Worm (Caenorhabditis elegans) whole organism, young adult: Measurements from ENCODE around the gene F59E12.6.

ENCODE experiments used
- C06A6.2 ChIP-seq: fragments of 200-800 bp; sonication (Bioruptor generic); conservative IDR thresholded peaks from 2 replicates; pipeline ENCODE4 v1.3.6; 2022; ENCODE audit warnings: missing genetic modification characterization, missing compliant biosample characterization
- F10E7.11 ChIP-seq: sonication (generic microtip); optimal IDR thresholded peaks from 2 replicates; lab custom pipeline; 2017; ENCODE audit warnings: mild to moderate bottlenecking, missing genetic modification characterization, moderate library complexity, missing compliant biosample characterization
- F22D6.2 ChIP-seq: sonication (generic microtip); optimal IDR thresholded peaks from 2 replicates; lab custom pipeline; 2016; ENCODE audit warnings: mild to moderate bottlenecking, missing genetic modification characterization, missing compliant biosample characterization
- F57A8.1 ChIP-seq: fragments of 200-800 bp; sonication (Bioruptor generic); optimal IDR thresholded peaks from 2 replicates; lab custom pipeline; 2018; ENCODE audit warnings: mild to moderate bottlenecking, missing genetic modification characterization, moderate library complexity, missing compliant biosample characterization
- T07F8.4 ChIP-seq: sonication (generic microtip); optimal IDR thresholded peaks from 2 replicates; lab custom pipeline; 2016; ENCODE audit warnings: mild to moderate bottlenecking, missing genetic modification characterization, moderate library complexity, missing compliant biosample characterization
- Y53G8AR.9 ChIP-seq: fragments of 200-800 bp; sonication (Bioruptor generic); conservative IDR thresholded peaks from 2 replicates; pipeline ENCODE4 v1.3.6; 2022; ENCODE audit warnings: missing genetic modification reagents, missing genetic modification characterization, missing compliant biosample characterization
- Y56A3A.18 ChIP-seq: fragments of 200-800 bp; sonication (Bioruptor generic); IDR thresholded peaks from 2 replicates; pipeline ENCODE4 v1.3.6; 2022; ENCODE audit warnings: missing genetic modification reagents, missing genetic modification characterization, missing compliant biosample characterization
- Y67H2A.10 ChIP-seq: fragments of 200-800 bp; sonication (Bioruptor generic); conservative IDR thresholded peaks from 2 replicates; pipeline ENCODE4 v1.3.6; 2022; ENCODE audit warnings: missing genetic modification reagents, missing genetic modification characterization, missing compliant biosample characterization
- ZK185.1 ChIP-seq: sonication (generic microtip); optimal IDR thresholded peaks from 2 replicates; lab custom pipeline; 2016; ENCODE audit warnings: mild to moderate bottlenecking, missing genetic modification characterization, missing compliant biosample characterization; ENCODE audit not compliant: poor library complexity, severe bottlenecking
- ama-1 ChIP-seq, 3 experiments: fragments of 150-350 bp in 1 of 3; sonication (generic microtip) in 2 of 3; optimal IDR thresholded peaks; 2 replicates each; lab custom pipeline; 2014 to 2018; ENCODE audit warnings: missing biosample characterization in 2 of 3, missing genetic modification characterization in 2 of 3, missing genetic modification reagents in 2 of 3
- atf-7 ChIP-seq: sonication (generic microtip); optimal IDR thresholded peaks from 2 replicates; lab custom pipeline; 2017; ENCODE audit warnings: mild to moderate bottlenecking, missing genetic modification characterization, missing compliant biosample characterization
- attf-3 ChIP-seq: fragments of 200-800 bp; sonication (Bioruptor generic); conservative IDR thresholded peaks from 2 replicates; pipeline ENCODE4 v1.3.6; 2022; ENCODE audit warnings: missing genetic modification reagents, missing genetic modification characterization, missing compliant biosample characterization
- attf-5 ChIP-seq: fragments of 200-800 bp; sonication (Bioruptor generic); optimal IDR thresholded peaks from 2 replicates; lab custom pipeline; 2018; ENCODE audit warnings: mild to moderate bottlenecking, missing genetic modification characterization, missing compliant biosample characterization
- attf-6 ChIP-seq: fragments of 200-800 bp; sonication (Bioruptor generic); IDR thresholded peaks from 2 replicates; pipeline ENCODE4 v1.3.6; 2022; ENCODE audit warnings: missing genetic modification reagents, missing genetic modification characterization, missing compliant biosample characterization
- ccch-3 ChIP-seq: fragments of 200-800 bp; sonication (Bioruptor generic); optimal IDR thresholded peaks from 2 replicates; lab custom pipeline; 2018; ENCODE audit warnings: mild to moderate bottlenecking, missing genetic modification characterization, missing compliant biosample characterization
- ceh-100 ChIP-seq: fragments of 200-800 bp; sonication (Bioruptor generic); IDR thresholded peaks from 2 replicates; pipeline ENCODE4 v1.3.6; 2022; ENCODE audit warnings: missing genetic modification reagents, missing genetic modification characterization, missing compliant biosample characterization
- ceh-91 ChIP-seq: fragments of 200-800 bp; sonication (Bioruptor generic); IDR thresholded peaks from 2 replicates; pipeline ENCODE4 v1.3.6; 2022; ENCODE audit warnings: missing genetic modification reagents, missing genetic modification characterization, missing compliant biosample characterization
- chd-7 ChIP-seq: sonication (generic microtip); optimal IDR thresholded peaks from 2 replicates; lab custom pipeline; 2016; ENCODE audit warnings: mild to moderate bottlenecking, missing genetic modification characterization, moderate library complexity, missing compliant biosample characterization
- die-1 ChIP-seq: sonication (generic microtip); optimal IDR thresholded peaks from 2 replicates; lab custom pipeline; 2016; ENCODE audit warnings: missing genotype, mild to moderate bottlenecking, missing genetic modification characterization, missing compliant biosample characterization
- dox-1 ChIP-seq: fragments of 200-800 bp; sonication (Bioruptor generic); IDR thresholded peaks from 2 replicates; pipeline ENCODE4 v1.3.6; 2022; ENCODE audit warnings: missing genetic modification reagents, missing genetic modification characterization, missing compliant biosample characterization
- dpff-1 ChIP-seq: sonication (generic microtip); optimal IDR thresholded peaks from 2 replicates; lab custom pipeline; 2017; ENCODE audit warnings: mild to moderate bottlenecking, missing genetic modification characterization, missing compliant biosample characterization
- ets-4 ChIP-seq: fragments of 200-800 bp; sonication (Bioruptor generic); optimal IDR thresholded peaks from 2 replicates; lab custom pipeline; 2018; ENCODE audit warnings: mild to moderate bottlenecking, missing genetic modification characterization, missing compliant biosample characterization
- gei-17 ChIP-seq: fragments of 200-800 bp; sonication (Bioruptor generic); optimal IDR thresholded peaks from 2 replicates; lab custom pipeline; 2018; ENCODE audit warnings: mild to moderate bottlenecking, missing genetic modification characterization, missing compliant biosample characterization
- hlh-12 ChIP-seq: sonication (generic microtip); optimal IDR thresholded peaks from 2 replicates; lab custom pipeline; 2016; ENCODE audit warnings: missing genetic modification characterization, missing compliant biosample characterization
- let-607 ChIP-seq, 2 experiments: fragments of 200-800 bp in 1 of 2; sonication (Bioruptor generic) in 1 of 2; sonication (generic microtip) in 1 of 2; optimal IDR thresholded peaks; 2 replicates each; lab custom pipeline; 2016 to 2018; ENCODE audit warnings: mild to moderate bottlenecking in 2 of 2, missing compliant biosample characterization in 2 of 2, missing genetic modification characterization in 2 of 2, moderate library complexity in 2 of 2, missing genotype in 1 of 2
- lin-40 ChIP-seq: sonication (generic microtip); optimal IDR thresholded peaks from 2 replicates; lab custom pipeline; 2016; ENCODE audit warnings: missing genetic modification characterization, mild to moderate bottlenecking, missing compliant biosample characterization, missing genotype, missing genetic modification reagents
- mel-28 ChIP-seq: sonication (generic microtip); optimal IDR thresholded peaks from 2 replicates; lab custom pipeline; 2016; ENCODE audit warnings: borderline replicate concordance, mild to moderate bottlenecking, missing genetic modification characterization, missing compliant biosample characterization
- nfyb-1 ChIP-seq: fragments of 200-800 bp; sonication (Bioruptor generic); IDR thresholded peaks from 2 replicates; pipeline ENCODE4 v1.3.6; 2022; ENCODE audit warnings: missing genetic modification reagents, missing genetic modification characterization, missing compliant biosample characterization
- rec-8 ChIP-seq, 2 experiments: sonication (generic microtip); optimal IDR thresholded peaks; 2 replicates each; lab custom pipeline; 2016; ENCODE audit warnings: mild to moderate bottlenecking in 2 of 2, missing genetic modification characterization in 2 of 2, missing genetic modification reagents in 2 of 2, missing genotype in 2 of 2, missing biosample characterization in 1 of 2, missing compliant biosample characterization in 1 of 2, moderate library complexity in 1 of 2
- repo-1 ChIP-seq: sonication (generic microtip); optimal IDR thresholded peaks from 2 replicates; lab custom pipeline; 2017; ENCODE audit warnings: mild to moderate bottlenecking, missing genetic modification characterization, missing compliant biosample characterization
- snpc-1.1 ChIP-seq: sonication (generic microtip); optimal IDR thresholded peaks from 2 replicates; lab custom pipeline; 2017; ENCODE audit warnings: missing genetic modification characterization, mild to moderate bottlenecking, missing compliant biosample characterization, antibody characterized with exemption, moderate library complexity, missing genotype, missing genetic modification reagents; ENCODE audit not compliant: insufficient read depth
- snpc-3.4 ChIP-seq: sonication (generic microtip); optimal IDR thresholded peaks from 2 replicates; lab custom pipeline; 2017; ENCODE audit warnings: missing genetic modification characterization, mild to moderate bottlenecking, missing compliant biosample characterization, antibody characterized with exemption, moderate library complexity, missing genotype, missing genetic modification reagents
- snpc-4 ChIP-seq, 5 experiments: fragments of 150-350 bp in 1 of 5; sonication (generic microtip) in 4 of 5; optimal IDR thresholded peaks; 2 replicates each; lab custom pipeline; 2014 to 2018; ENCODE audit warnings: missing genetic modification characterization in 5 of 5, missing biosample characterization in 3 of 5, antibody characterized with exemption in 2 of 5, mild to moderate bottlenecking in 2 of 5, missing compliant biosample characterization in 2 of 5, missing genotype in 2 of 5, moderate library complexity in 2 of 5, missing genetic modification reagents in 1 of 5
- sptf-2 ChIP-seq: fragments of 200-800 bp; sonication (Bioruptor generic); optimal IDR thresholded peaks from 2 replicates; lab custom pipeline; 2018; ENCODE audit warnings: mild to moderate bottlenecking, missing genetic modification characterization, missing compliant biosample characterization
- unc-130 ChIP-seq: sonication (generic microtip); optimal IDR thresholded peaks from 2 replicates; lab custom pipeline; 2016; ENCODE audit warnings: missing genetic modification reagents, missing genetic modification characterization, missing compliant biosample characterization
- unc-62 ChIP-seq: fragments of 150-350 bp; optimal IDR thresholded peaks from 2 replicates; lab custom pipeline; 2014; ENCODE audit warnings: missing biosample characterization, missing genetic modification reagents, missing genetic modification characterization
- ztf-28 ChIP-seq: fragments of 200-800 bp; sonication (Bioruptor generic); IDR thresholded peaks from 2 replicates; pipeline ENCODE4 v1.3.6; 2022; ENCODE audit warnings: missing genetic modification reagents, missing genetic modification characterization, missing compliant biosample characterization
- ztf-6 ChIP-seq: fragments of 200-800 bp; sonication (Bioruptor generic); IDR thresholded peaks from 2 replicates; pipeline ENCODE4 v1.3.6; 2022; ENCODE audit warnings: missing genetic modification reagents, missing genetic modification characterization, missing compliant biosample characterization

F59E12.6 gene

ce11 chrII:5660736-5661734 is 30.3 kb upstream of the F59E12.6 start, which contains the start of the genes ift-43 and mdt-26 (continued):
- TF ChIP-seq F57A8.1 (GFP tag; lab: Kevin White, UChicago) (peak; percentile 80), ets-4 (GFP tag; lab: Kevin White, UChicago) (peak; percentile 49), ceh-91 (0 out of 2 replicates have a peak, but pooled peaks have one; percentile 13), snpc-1.1 (tag; lab: Kevin White, UChicago) (no peak), ccch-3 (GFP tag; lab: Kevin White, UChicago) (peak; percentile 32), snpc-4 (GFP tag; optimal IDR thresholded peaks at IDR 0.05; lab: Kevin White, UChicago) (peak; percentile 59), snpc-4 (tag; optimal IDR thresholded peaks at IDR 0.05; lab: Kevin White, UChicago) (peak in 2 of 4 experiments; percentile 31 to 49), Y56A3A.18 (no peak), lin-40 (tag; lab: Kevin White, UChicago) (peak; percentile 87), ceh-100 (GFP tag; lab: Robert Waterston, UW) (peak; percentile 80), F10E7.11 (tag; lab: Kevin White, UChicago) (no peak), F22D6.2 (tag; lab: Kevin White, UChicago) (peak; percentile 24), unc-130 (GFP tag; lab: Kevin White, UChicago) (no peak), Y67H2A.10 (GFP tag; lab: Robert Waterston, UW) (peak; percentile 71; the same call in 1 of the 2 replicates), T07F8.4 (tag; lab: Kevin White, UChicago) (peak; percentile 32), snpc-3.4 (tag; lab: Kevin White, UChicago) (no peak), C06A6.2 (GFP tag; lab: Robert Waterston, UW) (peak; percentile 84), chd-7 (peak; percentile 73), ZK185.1 (tag; lab: Kevin White, UChicago) (peak; percentile 57), die-1 (tag; lab: Kevin White, UChicago) (no peak), let-607 (tag; optimal IDR thresholded peaks at IDR 0.05; lab: Kevin White, UChicago) (no peak), dpff-1 (tag; lab: Kevin White, UChicago) (no peak), rec-8 (tag; optimal IDR thresholded peaks at IDR 0.05; lab: Kevin White, UChicago) (peak; percentile 11 to 40), unc-62 (no peak), nfyb-1 (GFP tag; lab: Robert Waterston, UW) (peak; percentile 100), atf-7 (tag; lab: Kevin White, UChicago) (peak; percentile 3), repo-1 (tag; lab: Kevin White, UChicago) (peak; percentile 65), attf-3 (GFP tag; lab: Robert Waterston, UW) (no peak), sptf-2 (GFP tag; lab: Kevin White, UChicago) (peak; percentile 98), hlh-12 (tag; lab: Kevin White, UChicago) (no peak), mel-28 (peak; percentile 11), ztf-6 (GFP tag; lab: Robert Waterston, UW) (peak; percentile 77), attf-5 (GFP tag; lab: Kevin White, UChicago) (peak; percentile 77), Y53G8AR.9 (peak; percentile 66; the same call in 1 of the 2 replicates), ztf-28 (peak; percentile 88), ama-1 (optimal IDR thresholded peaks at IDR 0.05; lab: Kevin White, UChicago) (peak; percentile 99), ama-1 (GFP tag; optimal IDR thresholded peaks at IDR 0.05; lab: Kevin White, UChicago) (peak in 1 of 2 experiments; percentile 61), dox-1 (GFP tag; lab: Robert Waterston, UW) (peak; percentile 87), attf-6 (no peak), gei-17 (GFP tag; lab: Kevin White, UChicago) (peak; percentile 56)
